1 fruit fly cellular context compared by ENCODE assay signal in genomic region chrX:16384843-16385726, dm6.
TF ChIP-seq lines count a peak whose summit lies in the region.

TSS of gene CG9992 (minus strand) at chrX:16384908.
TSS of gene CG4239 (plus strand) at chrX:16385278.

TF ChIP-seq in whole organism, embryonic, 481 proteins besides CTCF, POLR2A, EP300 and RAD21 (continued from another document and continues in another):
- peak; percentile 42 for TF ChIP-seq CG1603 (tag; optimal IDR thresholded peaks at IDR 0.05; lab: Kevin White, UChicago)
- no peak for TF ChIP-seq Hr39 (optimal IDR thresholded peaks at IDR 0.05; lab: Kevin White, UChicago)
- peak; percentile 25 for TF ChIP-seq HmgD (GFP tag; optimal IDR thresholded peaks at IDR 0.05; lab: Kevin White, UChicago)
- peak; percentile 70 for TF ChIP-seq tio (GFP tag; optimal IDR thresholded peaks at IDR 0.05; lab: Kevin White, UChicago)
- no peak for TF ChIP-seq vfl (GFP tag; optimal IDR thresholded peaks at IDR 0.05; lab: Kevin White, UChicago)
- peak; percentile 95 for TF ChIP-seq Ets65A (GFP tag; lab: Kevin White, UChicago)
- TF ChIP-seq HLH4C (GFP tag; IDR thresholded peaks at IDR 0.05; lab: Robert Waterston, UW; ENCODE audit: partially characterized antibody): peak; percentile 61; the same call in 2 of the 3 replicates
- TF ChIP-seq CG15011 (GFP tag; optimal IDR thresholded peaks at IDR 0.05; lab: Kevin White, UChicago): peak; percentile 2
- TF ChIP-seq chm (GFP tag; IDR thresholded peaks at IDR 0.05; lab: Robert Waterston, UW): no peak; the same call in 1 of the 2 replicates
- no peak for TF ChIP-seq CG2889 (GFP tag; IDR thresholded peaks at IDR 0.05; lab: Robert Waterston, UW)
- peak; percentile 69 for TF ChIP-seq CG15269 (tag; optimal IDR thresholded peaks at IDR 0.05; lab: Kevin White, UChicago)
- no peak for TF ChIP-seq ase (GFP tag; IDR thresholded peaks at IDR 0.05; lab: Robert Waterston, UW)
- no peak for TF ChIP-seq CG15514 (GFP tag; optimal IDR thresholded peaks at IDR 0.05; lab: Kevin White, UChicago)
- TF ChIP-seq CG2875 (GFP tag; optimal IDR thresholded peaks at IDR 0.05; lab: Kevin White, UChicago): no peak
- peak; percentile 97 for TF ChIP-seq CG7357 (GFP tag; IDR thresholded peaks at IDR 0.05; lab: Robert Waterston, UW)
- no peak for TF ChIP-seq CG6175 (GFP tag; IDR thresholded peaks at IDR 0.05; lab: Robert Waterston, UW)
- TF ChIP-seq inv (GFP tag; IDR thresholded peaks at IDR 0.05; lab: Robert Waterston, UW; ENCODE audit: partially characterized antibody): 0 out of 2 replicates have a peak, but pooled peaks have one; percentile 42
- TF ChIP-seq CG30403 (GFP tag; optimal IDR thresholded peaks at IDR 0.05; lab: Kevin White, UChicago): peak; percentile 77
- TF ChIP-seq Elba2 (GFP tag; optimal IDR thresholded peaks at IDR 0.05; lab: Kevin White, UChicago): no peak
- TF ChIP-seq pum (GFP tag; optimal IDR thresholded peaks at IDR 0.05; lab: Kevin White, UChicago): peak; percentile 7
- no peak for TF ChIP-seq CG1792 (GFP tag; optimal IDR thresholded peaks at IDR 0.05; lab: Kevin White, UChicago)
- peak; percentile 53 for TF ChIP-seq Nf-YC (tag; optimal IDR thresholded peaks at IDR 0.05; lab: Kevin White, UChicago)
- no peak for TF ChIP-seq CG3163 (GFP tag; optimal IDR thresholded peaks at IDR 0.05; lab: Kevin White, UChicago)
- no peak for TF ChIP-seq CG7987 (GFP tag; optimal IDR thresholded peaks at IDR 0.05; lab: Kevin White, UChicago)
- peak; percentile 70 for TF ChIP-seq Chrac-16 (GFP tag; optimal IDR thresholded peaks at IDR 0.05; lab: Kevin White, UChicago)
- TF ChIP-seq Atf3 (GFP tag; optimal IDR thresholded peaks at IDR 0.05; lab: Kevin White, UChicago): no peak
- TF ChIP-seq croc (GFP tag; conservative IDR thresholded peaks at IDR 0.05; lab: Robert Waterston, UW): peak; percentile 49; the same call in 2 of the 3 replicates
- peak; percentile 70 for TF ChIP-seq CG4404 (GFP tag; IDR thresholded peaks at IDR 0.05; lab: Robert Waterston, UW)
- TF ChIP-seq NC2α (GFP tag; optimal IDR thresholded peaks at IDR 0.05; lab: Kevin White, UChicago): no peak
- peak; percentile 65 for TF ChIP-seq CG17829 (tag; optimal IDR thresholded peaks at IDR 0.05; lab: Kevin White, UChicago)
- TF ChIP-seq CG30431 (GFP tag; optimal IDR thresholded peaks at IDR 0.05; lab: Kevin White, UChicago): peak; percentile 49
- peak in 1 of 2 experiments; percentile 57 for TF ChIP-seq Dfd (GFP tag; optimal IDR thresholded peaks at IDR 0.05; lab: Kevin White, UChicago)
- no peak for TF ChIP-seq CG3407 (GFP tag; optimal IDR thresholded peaks at IDR 0.05; lab: Kevin White, UChicago)
- TF ChIP-seq ems (GFP tag; optimal IDR thresholded peaks at IDR 0.05; lab: Kevin White, UChicago): no peak
- TF ChIP-seq CG9437 (GFP tag; optimal IDR thresholded peaks at IDR 0.05; lab: Kevin White, UChicago): peak; percentile 45
- peak; percentile 28; the same call in 1 of the 2 replicates for TF ChIP-seq esg (GFP tag; conservative IDR thresholded peaks at IDR 0.05; lab: Robert Waterston, UW)
- TF ChIP-seq Adf1 (GFP tag; IDR thresholded peaks at IDR 0.05; lab: Robert Waterston, UW): no peak
- peak; percentile 24; the same call in 2 of the 3 replicates for TF ChIP-seq B-H1 (GFP tag; IDR thresholded peaks at IDR 0.05; lab: Robert Waterston, UW)
- TF ChIP-seq Hr51 (GFP tag; optimal IDR thresholded peaks at IDR 0.05; lab: Kevin White, UChicago): peak; percentile 36 to 59
- TF ChIP-seq CG33557 (GFP tag; optimal IDR thresholded peaks at IDR 0.05; lab: Kevin White, UChicago): no peak
- peak; percentile 77 for TF ChIP-seq grau (tag; optimal IDR thresholded peaks at IDR 0.05; lab: Kevin White, UChicago)
- TF ChIP-seq CG1024 (GFP tag; IDR thresholded peaks at IDR 0.05; lab: Robert Waterston, UW): peak; percentile 29; the same call in 1 of the 2 replicates
- TF ChIP-seq pfk (GFP tag; optimal IDR thresholded peaks at IDR 0.05; lab: Kevin White, UChicago): no peak
- TF ChIP-seq fd3F (GFP tag; optimal IDR thresholded peaks at IDR 0.05; lab: Kevin White, UChicago): peak; percentile 53
- TF ChIP-seq danr (GFP tag; IDR thresholded peaks at IDR 0.05; lab: Robert Waterston, UW): no peak
- TF ChIP-seq CG7786 (GFP tag; optimal IDR thresholded peaks at IDR 0.05; lab: Kevin White, UChicago): peak; percentile 40
- TF ChIP-seq CG31388 (GFP tag; optimal IDR thresholded peaks at IDR 0.05; lab: Kevin White, UChicago): no peak
- no peak for TF ChIP-seq CG7745 (tag; optimal IDR thresholded peaks at IDR 0.05; lab: Kevin White, UChicago)
- TF ChIP-seq trh (GFP tag; optimal IDR thresholded peaks at IDR 0.05; lab: Kevin White, UChicago): no peak
- TF ChIP-seq sisA (GFP tag; IDR thresholded peaks at IDR 0.05; lab: Robert Waterston, UW): peak; percentile 61
- TF ChIP-seq prd (optimal IDR thresholded peaks at IDR 0.05; lab: Kevin White, UChicago): no peak
- peak; percentile 70; the same call in 2 of the 3 replicates for TF ChIP-seq prd (GFP tag; IDR thresholded peaks at IDR 0.05; lab: Robert Waterston, UW)
- peak; percentile 51; the same call in 1 of the 2 replicates for TF ChIP-seq CG10366 (GFP tag; IDR thresholded peaks at IDR 0.05; lab: Robert Waterston, UW)
- peak; percentile 45; the same call in 1 of the 3 replicates for TF ChIP-seq CG14860 (GFP tag; IDR thresholded peaks at IDR 0.05; lab: Robert Waterston, UW; ENCODE audit: partially characterized antibody)
- peak; percentile 48 for TF ChIP-seq CG9609 (GFP tag; optimal IDR thresholded peaks at IDR 0.05; lab: Kevin White, UChicago)
- peak; percentile 62; the same call in 1 of the 2 replicates for TF ChIP-seq CG11085 (GFP tag; IDR thresholded peaks at IDR 0.05; lab: Robert Waterston, UW)
- no peak for TF ChIP-seq CG17912 (GFP tag; optimal IDR thresholded peaks at IDR 0.05; lab: Kevin White, UChicago)
- peak; percentile 60 for TF ChIP-seq pzg (GFP tag; optimal IDR thresholded peaks at IDR 0.05; lab: Kevin White, UChicago)
- TF ChIP-seq Sry-β (GFP tag; optimal IDR thresholded peaks at IDR 0.05; lab: Kevin White, UChicago): no peak
- peak; percentile 72 for TF ChIP-seq lmd (GFP tag; IDR thresholded peaks at IDR 0.05; lab: Robert Waterston, UW)
- peak; percentile 70; the same call in 2 of the 4 replicates for TF ChIP-seq Dll (GFP tag; IDR thresholded peaks at IDR 0.05; lab: Robert Waterston, UW; ENCODE audit: partially characterized antibody)
- TF ChIP-seq Sry-δ (GFP tag; optimal IDR thresholded peaks at IDR 0.05; lab: Kevin White, UChicago): peak; percentile 69
- TF ChIP-seq onecut (GFP tag; IDR thresholded peaks at IDR 0.05; lab: Robert Waterston, UW): no peak
- peak; percentile 18 for TF ChIP-seq tx (GFP tag; optimal IDR thresholded peaks at IDR 0.05; lab: Kevin White, UChicago)
- peak; percentile 97 for TF ChIP-seq CG30020 (tag; optimal IDR thresholded peaks at IDR 0.05; lab: Kevin White, UChicago)
- TF ChIP-seq jumu (GFP tag; optimal IDR thresholded peaks at IDR 0.05; lab: Kevin White, UChicago): peak; percentile 54
- no peak for TF ChIP-seq CG17186 (GFP tag; optimal IDR thresholded peaks at IDR 0.05; lab: Kevin White, UChicago)
- no peak for TF ChIP-seq Dad (GFP tag; optimal IDR thresholded peaks at IDR 0.05; lab: Kevin White, UChicago)
- TF ChIP-seq Camta (GFP tag; optimal IDR thresholded peaks at IDR 0.05; lab: Kevin White, UChicago): no peak
- peak; percentile 60 for TF ChIP-seq tin (GFP tag; optimal IDR thresholded peaks at IDR 0.05; lab: Kevin White, UChicago)
- peak; percentile 22 for TF ChIP-seq CG11723 (GFP tag; optimal IDR thresholded peaks at IDR 0.05; lab: Kevin White, UChicago)
- no peak for TF ChIP-seq cwo (GFP tag; optimal IDR thresholded peaks at IDR 0.05; lab: Kevin White, UChicago)
- TF ChIP-seq Mes4 (GFP tag; optimal IDR thresholded peaks at IDR 0.05; lab: Kevin White, UChicago): no peak
- 0 out of 2 replicates have a peak, but pooled peaks have one; percentile 29 for TF ChIP-seq Ada2b (GFP tag; IDR thresholded peaks at IDR 0.05; lab: Robert Waterston, UW)
- TF ChIP-seq Vsx1 (GFP tag; optimal IDR thresholded peaks at IDR 0.05; lab: Kevin White, UChicago): no peak
- TF ChIP-seq CG13894 (tag; optimal IDR thresholded peaks at IDR 0.05; lab: Kevin White, UChicago): peak; percentile 49
- no peak; the same call in 2 of the 3 replicates for TF ChIP-seq so (GFP tag; IDR thresholded peaks at IDR 0.05; lab: Robert Waterston, UW)
- no peak for TF ChIP-seq CG18011 (GFP tag; optimal IDR thresholded peaks at IDR 0.05; lab: Kevin White, UChicago)
- TF ChIP-seq CG12155 (GFP tag; optimal IDR thresholded peaks at IDR 0.05; lab: Kevin White, UChicago): peak; percentile 59
- no peak for TF ChIP-seq dm (GFP tag; optimal IDR thresholded peaks at IDR 0.05; lab: Kevin White, UChicago)
- TF ChIP-seq lab (GFP tag; optimal IDR thresholded peaks at IDR 0.05; lab: Kevin White, UChicago): peak; percentile 50
- peak in 1 of 2 experiments; percentile 52 for TF ChIP-seq Trl (optimal IDR thresholded peaks at IDR 0.05; lab: Kevin White, UChicago)
- TF ChIP-seq Trl (GFP tag; optimal IDR thresholded peaks at IDR 0.05; lab: Kevin White, UChicago): peak; percentile 1
- TF ChIP-seq crp (GFP tag; optimal IDR thresholded peaks at IDR 0.05; lab: Kevin White, UChicago): peak in 1 of 2 experiments; percentile 7
- TF ChIP-seq CG13624 (GFP tag; optimal IDR thresholded peaks at IDR 0.05; lab: Kevin White, UChicago): no peak
- peak; percentile 49 for TF ChIP-seq unc-4 (GFP tag; IDR thresholded peaks at IDR 0.05; lab: Robert Waterston, UW; ENCODE audit: partially characterized antibody)
- TF ChIP-seq CG12104 (GFP tag; optimal IDR thresholded peaks at IDR 0.05; lab: Kevin White, UChicago): peak; percentile 36
- no peak for TF ChIP-seq salm (tag; optimal IDR thresholded peaks at IDR 0.05; lab: Kevin White, UChicago)
- no peak for TF ChIP-seq CG15479 (GFP tag; optimal IDR thresholded peaks at IDR 0.05; lab: Kevin White, UChicago)
- no peak for TF ChIP-seq gsb (GFP tag; IDR thresholded peaks at IDR 0.05; lab: Robert Waterston, UW)
- peak; percentile 4 for TF ChIP-seq cato (GFP tag; optimal IDR thresholded peaks at IDR 0.05; lab: Kevin White, UChicago; ENCODE audit: borderline replicate concordance)
- no peak for TF ChIP-seq repo (GFP tag; optimal IDR thresholded peaks at IDR 0.05; lab: Kevin White, UChicago)
- TF ChIP-seq disco-r (GFP tag; optimal IDR thresholded peaks at IDR 0.05; lab: Kevin White, UChicago): no peak
- TF ChIP-seq HHEX (GFP tag; optimal IDR thresholded peaks at IDR 0.05; lab: Kevin White, UChicago): peak; percentile 20
- TF ChIP-seq CG13287 (GFP tag; IDR thresholded peaks at IDR 0.05; lab: Robert Waterston, UW; ENCODE audit: partially characterized antibody): peak; percentile 28
- no peak for TF ChIP-seq tna (GFP tag; IDR thresholded peaks at IDR 0.05; lab: Robert Waterston, UW; ENCODE audit: partially characterized antibody)
- peak; percentile 72 for TF ChIP-seq CG7839 (tag; optimal IDR thresholded peaks at IDR 0.05; lab: Kevin White, UChicago)
- peak; percentile 75 for TF ChIP-seq CG16813 (GFP tag; IDR thresholded peaks at IDR 0.05; lab: Robert Waterston, UW; ENCODE audit: partially characterized antibody)
- TF ChIP-seq CG4424 (GFP tag; optimal IDR thresholded peaks at IDR 0.05; lab: Kevin White, UChicago): peak; percentile 65
- no peak for TF ChIP-seq emc (GFP tag; optimal IDR thresholded peaks at IDR 0.05; lab: Kevin White, UChicago)
- TF ChIP-seq CG34224 (GFP tag; IDR thresholded peaks at IDR 0.05; lab: Robert Waterston, UW; ENCODE audit: partially characterized antibody): no peak
- TF ChIP-seq z (GFP tag; IDR thresholded peaks at IDR 0.05; lab: Robert Waterston, UW): no peak
- TF ChIP-seq BEAF-32 (GFP tag; optimal IDR thresholded peaks at IDR 0.05; lab: Kevin White, UChicago): peak; percentile 87
- no peak for TF ChIP-seq schlank (tag; optimal IDR thresholded peaks at IDR 0.05; lab: Kevin White, UChicago)
- peak; percentile 32 for TF ChIP-seq CG10209 (GFP tag; optimal IDR thresholded peaks at IDR 0.05; lab: Kevin White, UChicago)
- TF ChIP-seq Antp (GFP tag; optimal IDR thresholded peaks at IDR 0.05; lab: Kevin White, UChicago): peak; percentile 36
- TF ChIP-seq Dbx (GFP tag; IDR thresholded peaks at IDR 0.05; lab: Robert Waterston, UW): peak; percentile 69
- TF ChIP-seq kni (GFP tag; optimal IDR thresholded peaks at IDR 0.05; lab: Kevin White, UChicago): no peak
- no peak; the same call in 1 of the 2 replicates for TF ChIP-seq Drgx (GFP tag; IDR thresholded peaks at IDR 0.05; lab: Robert Waterston, UW)
- TF ChIP-seq sna (GFP tag; IDR thresholded peaks at IDR 0.05; lab: Robert Waterston, UW; ENCODE audit: partially characterized antibody): no peak
- TF ChIP-seq dysf (GFP tag; IDR thresholded peaks at IDR 0.05; lab: Robert Waterston, UW): peak; percentile 73
- peak; percentile 1 for TF ChIP-seq exex (tag; optimal IDR thresholded peaks at IDR 0.05; lab: Kevin White, UChicago)
- TF ChIP-seq BtbVII (GFP tag; optimal IDR thresholded peaks at IDR 0.05; lab: Kevin White, UChicago): no peak
- no peak for TF ChIP-seq fru (optimal IDR thresholded peaks at IDR 0.05; lab: Kevin White, UChicago)
- peak; percentile 38; the same call in 1 of the 2 replicates for TF ChIP-seq CG4730 (GFP tag; IDR thresholded peaks at IDR 0.05; lab: Robert Waterston, UW)
- no peak for TF ChIP-seq MTF-1 (GFP tag; optimal IDR thresholded peaks at IDR 0.05; lab: Kevin White, UChicago; ENCODE audit: borderline replicate concordance)
- TF ChIP-seq CrebB (tag; optimal IDR thresholded peaks at IDR 0.05; lab: Kevin White, UChicago): no peak
- peak; percentile 11 for TF ChIP-seq kah (GFP tag; optimal IDR thresholded peaks at IDR 0.05; lab: Kevin White, UChicago)
- peak; percentile 31; the same call in 1 of the 2 replicates for TF ChIP-seq CG14014 (GFP tag; IDR thresholded peaks at IDR 0.05; lab: Robert Waterston, UW)
- TF ChIP-seq NK7.1 (GFP tag; optimal IDR thresholded peaks at IDR 0.05; lab: Kevin White, UChicago): no peak
- no peak for TF ChIP-seq CG34376 (GFP tag; optimal IDR thresholded peaks at IDR 0.05; lab: Kevin White, UChicago)
- TF ChIP-seq Sox102F (GFP tag; optimal IDR thresholded peaks at IDR 0.05; lab: Kevin White, UChicago): peak; percentile 64
- peak; percentile 59 for TF ChIP-seq CG4617 (GFP tag; optimal IDR thresholded peaks at IDR 0.05; lab: Kevin White, UChicago; ENCODE audit: borderline replicate concordance)
- TF ChIP-seq Hand (GFP tag; optimal IDR thresholded peaks at IDR 0.05; lab: Kevin White, UChicago): no peak
- no peak for TF ChIP-seq dati (GFP tag; IDR thresholded peaks at IDR 0.05; lab: Robert Waterston, UW)
- no peak for TF ChIP-seq grn (GFP tag; optimal IDR thresholded peaks at IDR 0.05; lab: Kevin White, UChicago)
- TF ChIP-seq CG6689 (GFP tag; IDR thresholded peaks at IDR 0.05; lab: Robert Waterston, UW): peak; percentile 29; the same call in 1 of the 2 replicates
- TF ChIP-seq peb (GFP tag; IDR thresholded peaks at IDR 0.05; lab: Robert Waterston, UW): no peak
- peak; percentile 23 for TF ChIP-seq CG17359 (tag; optimal IDR thresholded peaks at IDR 0.05; lab: Kevin White, UChicago)
